Worm (Caenorhabditis elegans): Measurements from ENCODE around the gene E02H4.2.

The E02H4.2 gene

ce11 chrX:14312416-14312815, 31.0 kb upstream of the E02H4.2 start (continued):
- TF ChIP-seq sem-4 (tag; optimal IDR thresholded peaks at IDR 0.05): peak; percentile 78

ce11 chrX:14311583-14311982, 30.2 kb upstream of the E02H4.2 start, which contains the start of gene mgrn-1:
mgrn-1 (minus strand) TSS chrX:14311683.
- no peak for TF ChIP-seq aly-2 (tag; optimal IDR thresholded peaks at IDR 0.05)
- TF ChIP-seq skn-1 (tag; optimal IDR thresholded peaks at IDR 0.05): no peak

- TF ChIP-seq skn-1 (tag; optimal IDR thresholded peaks at IDR 0.05) (no peak), zag-1 (tag; optimal IDR thresholded peaks at IDR 0.05) (no peak), blmp-1 (tag; optimal IDR thresholded peaks at IDR 0.05; ENCODE audit: insufficient read depth) (no peak), nhr-11 (tag; optimal IDR thresholded peaks at IDR 0.05) (no peak), unc-62 (GFP tag; optimal IDR thresholded peaks at IDR 0.05) (no peak), gmeb-1 (tag; optimal IDR thresholded peaks at IDR 0.05) (no peak), unc-55 (GFP tag; optimal IDR thresholded peaks at IDR 0.05) (no peak), lin-39 (tag; optimal IDR thresholded peaks at IDR 0.05) (no peak), F13H6.1 (tag; optimal IDR thresholded peaks at IDR 0.05) (no peak), peb-1 (tag; optimal IDR thresholded peaks at IDR 0.05) (no peak), lin-11 (tag; optimal IDR thresholded peaks at IDR 0.05) (no peak)
These were observed 28.2 kb upstream of the E02H4.2 start for ce11 chrX:14309656-14310055.

- TF ChIP-seq aly-2 (tag; optimal IDR thresholded peaks at IDR 0.05) (no peak), ama-1 (optimal IDR thresholded peaks at IDR 0.05) (no peak), F13H6.1 (tag; optimal IDR thresholded peaks at IDR 0.05) (no peak)
These were observed 26.2 kb upstream of the E02H4.2 start, which contains the start of gene gphr-2 for ce11 chrX:14307667-14308066. gphr-2 (minus strand) TSS chrX:14307767.

DNA sequence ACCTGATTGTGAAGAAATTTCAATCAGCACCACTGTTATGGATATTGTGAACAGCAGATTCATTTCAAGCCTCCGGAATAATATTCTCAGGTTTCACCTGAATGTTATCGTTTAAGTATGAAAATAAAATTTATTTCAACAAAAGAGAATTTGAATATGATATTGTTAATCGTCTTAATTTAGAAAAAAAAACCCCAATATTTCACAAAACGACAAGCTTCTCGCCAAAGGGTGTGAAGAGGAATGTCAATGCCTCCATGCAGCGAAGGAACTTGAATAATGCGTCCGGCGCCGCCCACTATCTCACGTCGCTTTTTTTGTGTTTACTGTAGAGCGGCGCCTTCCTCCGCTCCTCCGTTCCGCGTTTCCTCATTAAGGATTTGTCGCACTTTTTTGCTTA, 21.7 kb upstream of the E02H4.2 start, which contains the start of gene C11H1.5:
Gene C11H1.5 (minus strand): TSS at position 101 of the 400 bp plus-strand sequence.
- no peak for TF ChIP-seq nhr-12 (tag; optimal IDR thresholded peaks at IDR 0.05)
- no peak for TF ChIP-seq aly-2 (tag; optimal IDR thresholded peaks at IDR 0.05)
- TF ChIP-seq ztf-1 (GFP tag; conservative IDR thresholded peaks at IDR 0.05): no peak
- no peak for TF ChIP-seq nhr-21 (tag; optimal IDR thresholded peaks at IDR 0.05)
- no peak for TF ChIP-seq zag-1 (tag; optimal IDR thresholded peaks at IDR 0.05)

DNA sequence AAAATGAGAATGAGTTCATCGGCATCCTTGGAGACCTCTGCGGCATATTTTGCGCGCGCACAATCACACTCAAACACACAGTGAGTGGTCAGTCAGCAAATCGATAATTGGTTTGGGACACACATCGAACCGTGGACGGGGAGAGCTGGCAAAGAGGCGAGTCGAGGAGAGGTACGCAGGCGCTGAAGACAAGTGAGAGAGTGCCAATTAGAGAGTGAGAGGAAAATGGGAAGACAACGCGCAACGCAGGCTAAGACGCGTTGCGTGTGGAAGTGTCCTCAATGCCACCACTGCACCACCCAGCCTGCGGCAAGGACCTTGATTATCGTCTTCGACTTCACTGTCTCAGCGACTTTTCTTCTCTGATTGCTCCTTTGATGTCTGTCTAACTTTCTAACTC, 15.8 kb upstream of the E02H4.2 start:
- TF ChIP-seq mdl-1 (tag; optimal IDR thresholded peaks at IDR 0.05) (peak; percentile 35 to 50), dmd-4 (tag; optimal IDR thresholded peaks at IDR 0.05) (no peak), alr-1 (tag; optimal IDR thresholded peaks at IDR 0.05) (no peak), nhr-77 (tag; optimal IDR thresholded peaks at IDR 0.05) (no peak), lin-11 (tag; optimal IDR thresholded peaks at IDR 0.05) (peak; percentile 25), elt-1 (tag; optimal IDR thresholded peaks at IDR 0.05) (no peak), nhr-23 (tag; optimal IDR thresholded peaks at IDR 0.05) (no peak), nhr-21 (tag; optimal IDR thresholded peaks at IDR 0.05) (no peak), snpc-4 (tag; optimal IDR thresholded peaks at IDR 0.05) (peak; percentile 55), nhr-25 (tag; optimal IDR thresholded peaks at IDR 0.05) (peak; percentile 52), ztf-11 (tag; optimal IDR thresholded peaks at IDR 0.05) (no peak), C34F6.9 (tag; optimal IDR thresholded peaks at IDR 0.05) (peak; percentile 87), crh-2 (tag; optimal IDR thresholded peaks at IDR 0.05) (peak; percentile 83), nhr-11 (tag; optimal IDR thresholded peaks at IDR 0.05) (no peak), egl-27 (tag; optimal IDR thresholded peaks at IDR 0.05) (peak; percentile 62), ZK546.5 (tag; optimal IDR thresholded peaks at IDR 0.05) (no peak), aly-2 (tag; optimal IDR thresholded peaks at IDR 0.05) (no peak), ztf-4 (tag; optimal IDR thresholded peaks at IDR 0.05) (peak; percentile 28), gmeb-1 (tag; optimal IDR thresholded peaks at IDR 0.05) (peak; percentile 63), unc-62 (GFP tag; optimal IDR thresholded peaks at IDR 0.05) (no peak), peb-1 (tag; optimal IDR thresholded peaks at IDR 0.05) (peak; percentile 80), nhr-10 (tag; optimal IDR thresholded peaks at IDR 0.05) (no peak), Y55F3AM.14 (GFP tag; optimal IDR thresholded peaks at IDR 0.05) (no peak), nhr-129 (tag; optimal IDR thresholded peaks at IDR 0.05) (peak; percentile 91), ceh-82 (tag; optimal IDR thresholded peaks at IDR 0.05) (no peak), sma-3 (GFP tag; optimal IDR thresholded peaks at IDR 0.05) (peak; percentile 43), skn-1 (tag; optimal IDR thresholded peaks at IDR 0.05) (no peak), lin-13 (GFP tag; optimal IDR thresholded peaks at IDR 0.05) (peak; percentile 78), nhr-237 (tag; optimal IDR thresholded peaks at IDR 0.05) (no peak), mab-5 (tag; optimal IDR thresholded peaks at IDR 0.05) (peak; percentile 44), fos-1 (tag; optimal IDR thresholded peaks at IDR 0.05) (peak; percentile 13), unc-39 (tag; optimal IDR thresholded peaks at IDR 0.05) (no peak), nhr-6 (tag; optimal IDR thresholded peaks at IDR 0.05) (no peak), ama-1 (optimal IDR thresholded peaks at IDR 0.05) (no peak), R02D3.7 (tag; optimal IDR thresholded peaks at IDR 0.05) (no peak), blmp-1 (tag; optimal IDR thresholded peaks at IDR 0.05; ENCODE audit: insufficient read depth) (no peak), ceh-16 (tag; optimal IDR thresholded peaks at IDR 0.05) (no peak)
